Fruit fly (Drosophila melanogaster): Measurements from ENCODE around the gene zuc.

The zuc gene

DNA sequence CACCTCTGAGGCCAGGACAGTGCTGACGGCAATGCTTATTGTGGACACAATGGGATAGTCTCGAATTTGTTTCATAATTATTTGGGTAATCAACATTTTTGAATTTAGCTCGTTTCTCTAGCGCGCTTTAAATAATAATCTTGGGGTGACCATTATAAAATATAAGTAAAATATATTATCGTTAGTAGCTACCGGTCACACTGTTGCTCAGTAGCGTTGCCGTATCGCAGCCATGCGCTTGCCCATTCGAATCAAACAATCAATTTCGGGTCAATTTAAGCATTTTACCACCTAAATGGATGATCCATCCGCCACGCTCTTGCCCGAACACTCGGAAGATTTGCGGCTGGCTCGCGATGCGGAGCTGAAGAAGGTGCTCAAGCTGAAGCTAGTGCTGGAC is at the start of gene zuc, which contains the start of gene dgt2:
Gene zuc, minus strand, starts transcription at position 154 of the 400 bp plus-strand sequence.
Gene dgt2, plus strand, starts transcription at position 208 of the 400 bp plus-strand sequence.
- TF ChIP-seq CG8478 (optimal IDR thresholded peaks at IDR 0.05): no peak
- no peak for TF ChIP-seq usp (GFP tag; optimal IDR thresholded peaks at IDR 0.05)
- no peak for TF ChIP-seq psq (optimal IDR thresholded peaks at IDR 0.05)
- TF ChIP-seq pan (optimal IDR thresholded peaks at IDR 0.05): no peak
- TF ChIP-seq EcR (GFP tag; optimal IDR thresholded peaks at IDR 0.05): no peak
- TF ChIP-seq Dll (optimal IDR thresholded peaks at IDR 0.05): no peak

DNA sequence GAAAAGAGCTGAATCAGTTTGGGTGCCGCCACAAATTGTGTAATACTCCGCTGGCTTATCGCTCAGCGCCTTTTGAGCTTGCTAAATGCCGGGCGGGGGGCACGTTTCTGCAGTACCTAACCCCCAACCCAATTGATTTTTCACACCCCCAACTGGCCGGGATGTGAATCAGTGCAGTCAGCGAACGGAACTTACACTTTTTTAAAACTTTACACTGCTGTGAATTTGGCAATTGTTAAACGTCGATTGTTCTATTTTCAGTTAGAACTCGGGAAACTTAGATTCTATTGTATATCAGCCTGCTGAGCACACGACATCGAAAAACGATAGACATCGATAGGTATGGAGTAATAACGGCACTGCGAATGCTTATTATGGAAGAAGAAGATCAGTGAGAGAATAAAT is 48.5 kb upstream of the zuc start, which contains the start of gene Tom70:
Gene Tom70, minus strand, starts transcription at position 335 of the 405 bp plus-strand sequence.
- TF ChIP-seq Dll (optimal IDR thresholded peaks at IDR 0.05) (no peak), usp (GFP tag; optimal IDR thresholded peaks at IDR 0.05) (no peak), pan (optimal IDR thresholded peaks at IDR 0.05) (no peak)

DNA sequence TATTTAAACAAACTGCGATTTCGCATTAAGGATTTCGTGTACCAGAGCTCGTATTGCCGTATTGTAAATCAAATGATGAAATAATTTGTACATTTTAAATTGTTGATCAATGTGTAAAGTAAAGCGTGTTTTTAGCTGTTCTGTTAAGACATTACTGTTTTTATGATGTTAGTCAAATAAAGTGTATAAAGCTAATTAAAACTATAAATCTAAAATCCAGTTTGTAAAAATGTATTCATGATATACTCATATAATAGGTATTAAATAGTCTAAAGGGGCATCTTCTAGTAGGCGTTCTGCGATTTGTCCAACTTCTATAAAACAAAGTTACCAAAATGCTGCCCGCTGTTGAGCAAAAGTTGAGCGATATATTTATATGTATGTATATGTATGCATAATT is 44.2 kb upstream of the zuc start, which contains the start of gene CG18788:
Gene CG18788, plus strand, starts transcription at position 301 of the 400 bp plus-strand sequence.
- no peak for TF ChIP-seq EcR (GFP tag; optimal IDR thresholded peaks at IDR 0.05)
- no peak for TF ChIP-seq CG8478 (optimal IDR thresholded peaks at IDR 0.05)
- no peak for TF ChIP-seq usp (GFP tag; optimal IDR thresholded peaks at IDR 0.05)
- no peak for TF ChIP-seq psq (optimal IDR thresholded peaks at IDR 0.05)
- TF ChIP-seq Dll (optimal IDR thresholded peaks at IDR 0.05): no peak

DNA sequence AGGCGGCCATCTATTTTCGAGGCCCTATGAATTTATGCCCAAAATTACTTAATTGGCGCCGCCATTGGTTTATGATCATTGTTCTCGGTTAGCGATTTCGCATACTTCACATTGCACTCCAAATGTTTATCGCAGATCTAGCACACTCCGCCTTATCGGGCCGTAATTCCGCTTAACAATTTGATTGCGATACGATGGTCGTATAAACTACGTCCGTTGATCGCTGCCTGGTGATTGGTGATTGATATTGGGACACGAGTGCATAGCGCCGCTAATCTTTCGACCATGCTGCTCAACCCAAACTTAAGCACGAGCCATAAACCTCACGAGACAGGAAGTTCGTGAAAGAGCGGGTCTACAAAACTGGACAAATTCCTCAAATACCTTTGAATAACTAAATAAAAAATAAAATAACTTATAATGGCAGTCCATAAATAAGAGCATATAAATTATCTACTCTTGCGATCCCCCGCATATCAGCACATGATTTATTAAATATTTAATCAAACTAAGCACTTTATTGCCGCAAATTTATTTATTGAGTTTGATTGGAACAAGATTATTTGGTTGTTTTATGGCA is 41.0 kb upstream of the zuc start:
- no peak for TF ChIP-seq Dll (optimal IDR thresholded peaks at IDR 0.05)

DNA sequence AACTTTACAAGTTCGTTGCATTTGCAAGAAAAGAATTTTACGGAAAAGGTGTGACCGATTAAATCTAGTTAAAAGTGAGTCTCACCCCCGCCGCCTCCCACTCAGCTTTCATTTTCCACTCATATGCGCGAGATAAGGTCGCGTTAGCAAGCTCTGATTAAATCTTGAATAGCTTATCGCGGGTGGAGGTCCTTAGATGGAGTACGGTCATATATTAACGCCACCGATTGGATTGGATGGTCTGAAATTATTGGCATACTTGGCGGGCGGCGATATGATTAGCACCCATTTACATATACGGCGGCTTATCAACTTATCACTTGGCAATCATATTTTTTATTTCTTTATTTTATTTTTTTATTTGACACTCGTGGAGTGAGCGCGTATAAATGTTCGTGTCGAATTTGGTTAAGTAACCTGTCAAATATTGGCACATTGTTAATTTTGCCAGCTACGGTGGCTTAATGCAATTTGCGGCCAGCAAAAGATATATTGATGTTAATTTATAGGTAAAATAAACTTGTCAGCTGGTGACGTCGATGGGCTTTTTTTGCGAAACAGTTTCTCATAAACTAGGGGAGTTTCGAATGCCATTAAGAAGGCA is 40.0 kb upstream of the zuc start:
- no peak for TF ChIP-seq usp (GFP tag; optimal IDR thresholded peaks at IDR 0.05)
- no peak for TF ChIP-seq psq (optimal IDR thresholded peaks at IDR 0.05)
- TF ChIP-seq CG8478 (optimal IDR thresholded peaks at IDR 0.05): no peak
- TF ChIP-seq pan (optimal IDR thresholded peaks at IDR 0.05): no peak
- no peak for TF ChIP-seq EcR (GFP tag; optimal IDR thresholded peaks at IDR 0.05)
- no peak for TF ChIP-seq Dll (optimal IDR thresholded peaks at IDR 0.05)

DNA sequence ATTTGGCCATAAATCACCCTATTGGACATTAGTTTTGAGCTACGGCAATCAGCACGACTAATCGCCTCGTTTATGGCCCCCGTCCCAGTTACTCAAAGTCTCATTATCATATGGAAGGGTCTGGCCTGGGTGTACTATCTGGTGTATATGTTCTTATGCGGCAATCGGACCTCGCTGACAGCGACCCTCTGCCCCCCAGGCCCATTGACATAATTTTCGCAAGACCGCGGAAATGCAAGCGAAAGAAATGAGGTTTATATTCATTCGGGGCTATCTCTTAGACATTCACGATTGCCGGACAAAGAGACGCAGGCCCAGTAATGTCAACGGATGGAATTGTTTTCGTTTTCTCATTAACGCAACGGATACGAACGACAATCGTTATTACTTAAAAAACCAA is 39.1 kb upstream of the zuc start:
- TF ChIP-seq EcR (GFP tag; optimal IDR thresholded peaks at IDR 0.05) (no peak), pan (optimal IDR thresholded peaks at IDR 0.05) (no peak), Dll (optimal IDR thresholded peaks at IDR 0.05) (no peak)

DNA sequence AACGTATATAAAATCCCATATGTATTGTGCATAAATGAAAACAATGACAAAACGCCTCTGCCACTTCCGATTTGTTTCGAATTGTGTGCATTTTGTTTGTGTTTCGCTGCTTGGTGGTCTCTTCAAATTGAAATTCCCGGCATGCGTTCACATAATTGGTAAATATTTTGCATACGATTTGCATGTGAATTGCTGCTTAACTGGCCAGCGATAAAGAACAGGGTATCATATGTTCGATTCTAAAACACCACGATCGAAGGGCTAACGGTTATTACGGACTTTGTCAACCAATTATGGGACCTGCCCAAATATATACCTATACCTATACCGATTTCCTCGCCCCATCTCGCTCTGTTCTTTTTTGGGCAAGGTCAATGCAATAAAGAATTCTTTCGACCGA is 38.4 kb upstream of the zuc start:
- TF ChIP-seq psq (optimal IDR thresholded peaks at IDR 0.05): no peak
- TF ChIP-seq EcR (GFP tag; optimal IDR thresholded peaks at IDR 0.05): no peak
- TF ChIP-seq Dll (optimal IDR thresholded peaks at IDR 0.05): no peak
- TF ChIP-seq pan (optimal IDR thresholded peaks at IDR 0.05): no peak
- TF ChIP-seq usp (GFP tag; optimal IDR thresholded peaks at IDR 0.05): no peak
- TF ChIP-seq CG8478 (optimal IDR thresholded peaks at IDR 0.05): no peak

DNA sequence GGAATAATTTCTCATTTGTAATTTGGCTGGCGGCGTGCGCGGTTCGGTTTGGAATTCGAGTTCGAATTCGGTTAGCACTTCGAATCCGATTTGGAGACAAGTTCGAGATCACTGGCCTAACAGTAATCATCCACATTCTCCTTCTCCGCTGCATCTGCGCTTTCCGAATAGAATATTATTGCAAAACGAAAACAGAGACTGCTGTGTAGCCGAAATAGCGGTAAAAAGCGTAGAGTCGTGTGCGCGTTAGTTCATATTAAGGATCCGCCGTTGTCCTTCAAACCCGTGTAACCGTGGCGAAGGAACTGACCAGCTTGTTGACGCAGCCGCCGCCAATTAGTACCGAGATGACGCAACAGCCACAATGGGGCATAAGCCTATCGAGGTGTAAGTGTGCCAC is 37.8 kb upstream of the zuc start, which contains the start of gene dmGlut:
Gene dmGlut, plus strand, starts transcription at position 4 of the 400 bp plus-strand sequence.
- TF ChIP-seq usp (GFP tag; optimal IDR thresholded peaks at IDR 0.05): no peak
- no peak for TF ChIP-seq CG8478 (optimal IDR thresholded peaks at IDR 0.05)
- TF ChIP-seq EcR (GFP tag; optimal IDR thresholded peaks at IDR 0.05): no peak
- TF ChIP-seq pan (optimal IDR thresholded peaks at IDR 0.05): no peak
- TF ChIP-seq Dll (optimal IDR thresholded peaks at IDR 0.05): no peak
- no peak for TF ChIP-seq psq (optimal IDR thresholded peaks at IDR 0.05)

DNA sequence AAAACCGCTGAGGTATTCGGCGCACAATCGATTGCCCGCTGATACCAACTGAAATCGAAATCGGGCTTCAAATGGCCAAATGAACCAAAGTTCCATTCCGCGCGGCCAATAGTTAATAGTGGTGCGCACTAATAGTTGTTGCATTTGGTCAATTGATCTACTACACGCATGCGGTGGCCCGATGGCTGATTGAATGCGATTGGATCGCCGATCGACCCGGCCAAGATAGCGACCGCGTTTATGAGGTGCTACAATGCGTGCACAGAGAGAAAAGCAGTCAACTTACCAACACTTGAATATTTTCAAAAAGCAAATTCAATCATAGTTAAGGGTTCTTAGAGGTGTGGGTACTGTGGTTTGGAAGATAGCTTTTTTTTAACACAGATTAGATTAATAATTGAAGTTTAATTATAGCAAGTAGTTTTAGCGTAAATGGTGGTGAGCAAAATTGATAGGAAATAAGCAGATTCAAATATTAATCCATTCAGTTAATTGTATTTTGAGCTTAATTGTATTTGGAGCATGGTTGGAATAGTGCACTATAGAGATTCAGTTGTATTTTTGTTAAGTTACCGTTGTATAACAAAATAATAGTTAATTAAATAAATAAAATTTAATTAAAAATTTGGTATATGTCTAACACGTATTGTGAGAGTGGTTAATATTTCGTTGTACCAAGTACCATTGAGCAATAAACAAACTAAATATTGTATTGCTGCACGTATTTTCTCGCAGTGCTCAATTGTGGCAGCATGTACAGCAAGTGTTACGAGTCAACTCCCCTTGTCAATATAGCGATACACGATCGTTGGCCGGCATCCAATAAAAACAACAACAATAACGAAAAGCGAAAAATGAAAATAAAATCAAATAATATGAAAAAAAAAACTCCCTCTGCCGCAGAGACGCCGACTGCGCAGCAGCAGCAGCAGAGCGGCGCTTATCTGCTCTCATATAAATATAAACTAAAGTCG is 37.1 kb upstream of the zuc start:
- TF ChIP-seq pan (optimal IDR thresholded peaks at IDR 0.05) (no peak), EcR (GFP tag; optimal IDR thresholded peaks at IDR 0.05) (no peak), usp (GFP tag; optimal IDR thresholded peaks at IDR 0.05) (no peak), psq (optimal IDR thresholded peaks at IDR 0.05) (no peak), CG8478 (optimal IDR thresholded peaks at IDR 0.05) (no peak), Dll (optimal IDR thresholded peaks at IDR 0.05) (no peak)

DNA sequence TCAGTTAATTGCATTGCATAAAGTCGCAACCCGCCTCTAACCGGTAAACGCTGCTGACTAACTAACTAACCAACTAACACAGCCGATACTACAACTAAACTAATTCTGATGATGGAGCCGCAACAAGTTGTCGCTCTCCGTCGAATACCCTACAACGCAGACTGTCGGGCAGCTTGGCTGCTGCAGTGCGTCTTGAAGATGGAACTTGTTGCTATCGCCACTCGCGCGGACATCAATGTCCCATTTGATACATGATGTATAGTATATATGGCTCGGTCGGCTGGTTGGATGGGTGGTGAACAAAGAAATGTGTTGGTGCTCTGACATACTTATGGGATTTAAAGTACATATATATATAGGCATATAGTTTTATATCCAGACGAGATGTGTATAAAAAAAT is 35.8 kb upstream of the zuc start:
- TF ChIP-seq Dll (optimal IDR thresholded peaks at IDR 0.05) (no peak), usp (GFP tag; optimal IDR thresholded peaks at IDR 0.05) (no peak), EcR (GFP tag; optimal IDR thresholded peaks at IDR 0.05) (no peak), CG8478 (optimal IDR thresholded peaks at IDR 0.05) (no peak), pan (optimal IDR thresholded peaks at IDR 0.05) (no peak), psq (optimal IDR thresholded peaks at IDR 0.05) (no peak)

DNA sequence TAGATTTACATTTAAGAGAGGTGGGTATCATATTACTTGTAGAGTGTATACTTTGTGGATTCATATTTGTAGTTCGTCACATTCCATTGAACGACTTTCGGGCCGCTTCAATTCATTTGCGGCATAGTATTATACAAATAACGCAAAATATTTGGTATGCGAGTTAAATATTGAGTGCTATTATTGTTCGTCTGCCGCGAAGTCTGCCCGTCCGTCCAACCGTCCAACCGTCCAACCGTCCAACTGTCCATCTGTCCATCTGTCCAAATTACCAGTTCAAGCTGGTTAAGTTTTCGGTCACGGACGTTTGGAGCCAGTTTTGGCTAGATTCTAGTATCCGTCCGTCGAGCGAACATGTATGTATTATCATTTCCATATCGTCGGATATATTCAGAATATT is 34.4 kb upstream of the zuc start:
- TF ChIP-seq EcR (GFP tag; optimal IDR thresholded peaks at IDR 0.05): no peak
- TF ChIP-seq CG8478 (optimal IDR thresholded peaks at IDR 0.05): no peak
- TF ChIP-seq usp (GFP tag; optimal IDR thresholded peaks at IDR 0.05): no peak
- no peak for TF ChIP-seq psq (optimal IDR thresholded peaks at IDR 0.05)
- TF ChIP-seq Dll (optimal IDR thresholded peaks at IDR 0.05): no peak
- TF ChIP-seq pan (optimal IDR thresholded peaks at IDR 0.05): no peak

DNA sequence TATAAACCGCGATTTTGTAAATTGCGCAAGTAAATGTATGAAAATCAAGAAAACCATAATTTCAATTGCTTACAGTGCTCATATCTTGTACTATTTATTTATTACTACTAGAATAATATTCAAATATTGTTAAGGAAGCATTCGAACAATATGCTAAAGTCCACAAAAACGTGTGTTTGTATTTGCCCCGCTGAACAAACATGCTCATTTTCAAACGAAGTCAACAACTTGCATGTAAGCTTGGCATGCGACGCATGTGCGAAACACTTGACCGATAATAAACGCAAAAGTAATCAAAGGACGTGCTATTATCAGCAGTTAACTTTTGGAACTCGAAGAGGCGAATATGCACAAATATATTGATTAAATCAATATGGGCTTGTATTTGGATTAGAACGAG is 31.5 kb upstream of the zuc start:
- TF ChIP-seq CG8478 (optimal IDR thresholded peaks at IDR 0.05) (no peak), pan (optimal IDR thresholded peaks at IDR 0.05) (no peak), usp (GFP tag; optimal IDR thresholded peaks at IDR 0.05) (no peak), Dll (optimal IDR thresholded peaks at IDR 0.05) (no peak), psq (optimal IDR thresholded peaks at IDR 0.05) (no peak), EcR (GFP tag; optimal IDR thresholded peaks at IDR 0.05) (no peak)
